Fruit fly (Drosophila melanogaster) whole organism, larva: ENCODE measurements around the gene verm.
"Not testable (repeated sequence)": the region's sequence is repeated elsewhere in the genome, so short reads cannot be mapped to it uniquely, and the experiment has no call there.

Experiments
- noc ChIP-seq: fragments of 200-800 bp; sonication (Bioruptor generic); optimal IDR thresholded peaks from 3 replicates; lab custom pipeline; 2019; ENCODE audit warnings: missing biosample characterization, mild to moderate bottlenecking, missing genetic modification characterization, moderate library complexity

Gene verm

dm6 chr3L:19695057-19695627, at the start of gene verm:
TSS of gene verm (minus strand) at chr3L:19695260.
- TF ChIP-seq noc (tag; lab: Kevin White, UChicago) = no peak

DNA sequence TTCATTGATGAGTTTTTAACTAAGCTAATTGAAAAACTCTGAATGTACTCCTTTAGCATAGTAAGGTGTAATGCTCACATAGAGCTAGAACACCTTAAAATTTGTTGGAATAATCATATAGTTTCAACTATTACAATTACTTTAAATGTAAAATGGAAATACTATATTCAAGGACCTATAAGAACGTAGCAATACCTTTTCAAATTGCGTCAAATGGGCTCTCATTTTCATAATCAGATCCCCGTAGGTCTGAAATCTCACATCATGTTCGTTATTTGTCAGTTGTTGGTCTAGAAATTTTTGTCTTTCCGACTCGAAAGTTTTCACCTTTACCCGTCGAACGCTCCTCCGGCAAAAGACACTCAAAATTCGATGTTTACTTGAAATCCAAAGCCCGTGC, 33.6 kb upstream of the verm start, which contains the start of gene CG42529:
TSS of gene CG42529 (plus strand) at position 301 of the 400 bp plus-strand sequence.
- TF ChIP-seq noc (tag; lab: Kevin White, UChicago) = not testable (repeated sequence)

dm6 chr3L:19718228-19718627, 23.2 kb upstream of the verm start, which contains the start of gene Trpml:
TSS of gene Trpml (minus strand) at chr3L:19718328.
- TF ChIP-seq noc (tag; lab: Kevin White, UChicago) = not testable (repeated sequence)

- TF ChIP-seq noc (tag; lab: Kevin White, UChicago) = no peak
Measured at dm6 chr3L:19707570-19708146, 12.6 kb upstream of the verm start, which contains the start of gene serp. TSS of gene serp (minus strand) at chr3L:19708015.

- no peak for TF ChIP-seq noc (tag; lab: Kevin White, UChicago)
Measured at dm6 chr3L:19704869-19705268, 9.8 kb upstream of the verm start.

DNA sequence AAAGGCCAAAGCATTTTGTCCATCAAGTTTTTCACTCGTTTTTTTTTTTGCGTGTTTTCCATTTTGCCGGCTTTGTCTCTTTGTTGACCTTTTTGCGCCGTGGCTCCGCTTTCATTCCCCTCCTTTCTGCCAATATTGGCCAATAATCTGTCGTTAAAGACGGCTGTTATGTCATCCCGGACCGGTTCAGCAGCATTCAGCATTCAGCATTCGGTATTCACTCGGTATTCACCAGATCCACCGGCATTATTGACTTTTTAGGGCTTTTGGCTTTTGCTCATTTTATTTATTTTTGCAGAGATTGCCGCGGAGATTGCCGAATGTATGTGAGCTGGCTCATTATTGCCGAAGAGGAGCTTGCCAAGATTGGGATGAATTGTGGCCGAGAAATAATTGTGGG, 8.3 kb upstream of the verm start:
- no peak for TF ChIP-seq noc (tag; lab: Kevin White, UChicago)

- TF ChIP-seq noc (tag; lab: Kevin White, UChicago) = no peak
Measured at dm6 chr3L:19701662-19702061, 6.6 kb upstream of the verm start.

DNA sequence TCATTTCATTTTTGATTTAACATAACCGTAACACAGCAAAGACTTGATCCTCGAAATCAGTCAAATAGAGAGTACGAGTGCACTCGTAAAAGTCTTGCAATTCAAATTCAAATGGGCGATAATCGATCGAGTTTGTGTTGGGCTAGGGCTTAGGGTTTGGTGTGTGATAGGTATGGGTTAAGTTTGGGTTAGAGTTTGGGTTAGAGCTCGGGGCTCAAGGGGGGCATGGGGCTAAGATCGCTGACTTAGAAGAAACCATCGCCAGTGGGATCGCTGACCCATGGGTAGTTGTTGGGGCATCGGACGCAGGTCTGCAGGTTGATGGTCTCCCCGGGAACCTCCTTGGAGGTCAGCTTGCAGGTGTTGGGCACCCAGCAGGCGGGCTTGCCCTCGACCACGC, 6.0 kb upstream of the verm start:
- TF ChIP-seq noc (tag; lab: Kevin White, UChicago) = no peak

dm6 chr3L:19700463-19700862, 5.4 kb upstream of the verm start:
- TF ChIP-seq noc (tag; lab: Kevin White, UChicago) = no peak

DNA sequence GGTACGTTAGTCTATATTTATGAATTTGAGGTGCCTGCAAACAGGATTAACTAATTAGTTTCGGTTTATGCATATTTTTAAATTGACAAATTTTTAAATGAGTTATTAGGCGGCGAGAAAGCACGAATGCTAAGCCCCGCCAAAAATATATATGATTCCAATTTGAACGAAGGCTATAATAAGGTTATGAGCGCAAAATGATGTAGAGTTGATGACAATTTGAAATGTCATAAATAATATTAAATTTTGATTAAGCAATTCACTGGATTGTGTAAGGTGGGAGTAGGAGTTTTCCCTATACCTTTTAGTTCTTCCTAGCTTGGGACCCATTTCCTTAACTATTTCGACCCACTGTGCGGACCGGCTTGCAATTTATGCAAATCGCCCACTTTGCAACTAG, 4.6 kb upstream of the verm start:
- no peak for TF ChIP-seq noc (tag; lab: Kevin White, UChicago)

DNA sequence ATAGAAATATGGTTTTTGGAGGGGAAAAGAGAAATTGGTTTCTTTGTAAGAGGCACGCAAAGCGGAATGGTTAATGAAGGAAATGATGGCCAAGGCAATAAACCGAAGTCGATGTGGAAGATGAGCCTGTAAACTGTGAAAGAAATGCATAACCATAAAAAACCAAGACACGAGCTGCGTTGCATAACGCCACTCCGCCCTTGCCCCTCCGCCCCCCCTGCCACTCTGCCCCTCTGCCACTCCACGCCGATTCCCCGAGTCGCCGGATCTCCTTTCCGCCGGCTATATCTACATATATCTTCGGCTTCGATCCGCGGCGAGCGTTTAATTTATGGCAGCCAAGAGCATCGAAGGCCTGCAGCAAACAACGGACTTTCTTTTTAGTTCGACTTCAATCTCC, 3.6 kb upstream of the verm start:
- no peak for TF ChIP-seq noc (tag; lab: Kevin White, UChicago)

DNA sequence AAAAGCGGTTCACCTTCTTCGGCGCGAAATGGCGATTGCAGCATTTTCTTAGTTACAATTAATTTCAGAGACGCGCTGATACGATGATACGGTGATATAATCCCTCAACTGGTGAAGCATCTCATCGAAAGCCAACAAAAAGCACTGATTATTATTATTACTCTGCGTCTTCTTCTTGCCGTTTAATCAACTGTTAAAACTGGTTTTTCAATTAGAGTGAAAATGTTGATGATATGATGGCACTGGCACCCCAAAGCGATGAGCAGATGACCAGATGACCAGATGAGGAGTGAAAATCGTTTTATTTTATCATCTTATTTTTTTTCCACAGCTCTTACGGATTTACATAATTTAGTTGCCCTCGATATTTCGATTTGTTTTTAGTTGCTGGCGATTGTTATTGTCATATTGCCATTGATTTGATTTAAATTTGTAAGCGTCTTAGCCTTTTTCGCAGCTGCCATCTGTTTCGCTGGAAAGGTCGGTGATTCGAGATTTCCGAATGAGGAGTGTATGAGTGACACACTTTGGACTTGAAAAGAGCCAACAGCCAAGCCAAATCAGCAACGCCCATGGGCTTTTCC, 2.4 kb upstream of the verm start:
- TF ChIP-seq noc (tag; lab: Kevin White, UChicago) = no peak

DNA sequence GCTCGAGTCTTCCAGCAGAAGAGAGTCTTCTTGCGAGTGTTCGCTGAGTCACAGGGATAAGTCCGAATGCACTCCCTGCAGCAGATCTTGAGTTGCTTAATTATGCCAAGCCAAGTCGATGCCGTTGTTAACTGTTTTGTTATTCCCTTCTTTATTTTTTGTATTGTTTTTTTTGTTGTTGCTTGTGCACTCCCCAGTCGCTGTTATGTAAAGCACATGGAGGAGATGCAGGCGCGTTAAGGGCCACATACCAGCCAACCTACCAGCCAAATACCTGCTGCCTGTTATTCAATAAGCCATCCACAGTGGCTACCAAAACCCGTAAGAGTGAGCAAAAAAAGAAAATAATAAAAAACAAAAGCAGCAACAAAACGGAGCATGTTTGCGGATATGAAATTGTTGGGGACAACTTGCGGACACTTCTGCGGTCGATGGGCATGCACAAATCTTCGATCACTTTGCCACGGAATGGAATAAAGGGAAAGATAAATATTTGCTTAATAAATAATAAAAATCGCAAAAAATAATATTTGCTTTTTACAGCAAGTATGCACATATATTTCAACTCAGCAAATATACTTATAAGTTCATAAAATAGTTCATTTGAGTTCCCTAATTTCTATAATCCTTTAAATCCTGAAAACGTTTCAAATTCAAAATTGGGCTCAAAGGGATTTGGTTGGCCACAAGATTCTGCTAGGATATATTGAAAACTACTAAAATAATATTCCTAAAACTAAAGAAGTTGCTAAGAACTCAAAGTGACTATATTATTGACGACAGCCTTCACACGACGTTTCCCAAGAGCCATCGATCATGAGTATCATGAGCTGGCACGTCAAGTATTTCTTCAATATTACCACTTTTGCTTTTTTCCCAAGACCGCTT, 1.3 kb upstream of the verm start:
- no peak for TF ChIP-seq noc (tag; lab: Kevin White, UChicago)

dm6 chr3L:19694156-19694643, 860 bp downstream of the verm start:
- TF ChIP-seq noc (tag; lab: Kevin White, UChicago) = no peak

dm6 chr3L:19687200-19687687, 7.8 kb downstream of the verm start, which contains the start of the genes CG8765 and Gbeta76C:
TSS of gene CG8765 (minus strand) at chr3L:19687353.
TSS of gene Gbeta76C (plus strand) at chr3L:19687637.
- no peak for TF ChIP-seq noc (tag; lab: Kevin White, UChicago)
